Worm (Caenorhabditis elegans) whole organism, L1 larva: ENCODE data around the gene sdz-32.

ENCODE experiments used
- efl-1 ChIP-seq, 4 experiments: fragments of 150-350 bp; optimal IDR thresholded peaks in 3 of 4; peaks in 1 of 4; 1 replicate in 1 of 4; 2 replicates in 3 of 4; lab custom pipeline; 2014; ENCODE audit warnings: missing biosample characterization in 2 of 4, missing genetic modification characterization in 2 of 4, missing genetic modification reagents in 2 of 4
- elt-3 ChIP-seq, 6 experiments: fragments of 150-350 bp in 1 of 6; sonication (generic microtip); optimal IDR thresholded peaks; 2 replicates each; lab custom pipeline; 2017 to 2018; ENCODE audit warnings: missing biosample characterization in 6 of 6, missing genetic modification characterization in 6 of 6, inconsistent platforms in 1 of 6
- fkh-8 ChIP-seq: sonication (generic microtip); optimal IDR thresholded peaks from 2 replicates; lab custom pipeline; 2016; ENCODE audit warnings: mild to moderate bottlenecking, missing genetic modification characterization, missing compliant biosample characterization
- isw-1 ChIP-seq: fragments of 200-800 bp; sonication (Bioruptor generic); IDR thresholded peaks from 2 replicates; pipeline ENCODE4 v1.3.6; 2022; ENCODE audit warnings: missing genetic modification characterization, missing compliant biosample characterization
- sptf-1 ChIP-seq: fragments of 150-350 bp; optimal IDR thresholded peaks from 2 replicates; lab custom pipeline; 2014; ENCODE audit warnings: missing biosample characterization, missing genetic modification characterization
- sup-37 ChIP-seq: fragments of 200-800 bp; sonication (Bioruptor generic); optimal IDR thresholded peaks from 2 replicates; lab custom pipeline; 2018; ENCODE audit warnings: mild to moderate bottlenecking, missing genetic modification characterization, missing compliant biosample characterization

The sdz-32 gene

DNA sequence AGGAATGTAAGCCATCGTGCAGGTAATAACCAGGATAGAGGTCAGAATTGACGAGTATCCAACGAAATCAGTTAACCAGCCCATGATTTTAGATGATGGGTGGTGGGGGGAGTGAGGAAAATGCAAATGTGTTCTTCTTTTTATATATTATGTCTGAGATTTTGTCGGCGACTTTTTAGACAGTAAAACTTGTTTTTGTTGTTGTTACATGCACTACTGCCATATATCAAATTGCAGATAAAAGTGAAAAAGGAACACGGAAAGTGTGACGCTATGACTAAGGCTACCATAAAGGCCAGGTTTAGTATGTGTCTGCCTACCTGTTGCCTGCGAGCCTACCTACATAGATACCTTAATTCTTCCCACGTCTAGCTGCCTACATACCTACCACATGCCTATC lies 50.3 kb downstream of the sdz-32 start, which contains the start of gene col-72:
Gene col-72, minus strand, starts transcription at position 101 of the 400 bp plus-strand sequence.
- no peak for TF ChIP-seq sup-37 (GFP tag; lab: Kevin White, UChicago)
- TF ChIP-seq efl-1 (optimal IDR thresholded peaks at IDR 0.05; lab: Kevin White, UChicago) = no peak
- TF ChIP-seq efl-1 (GFP tag; optimal IDR thresholded peaks at IDR 0.05 in 1 of 2; lab: Kevin White, UChicago) = peak in 1 of 2 experiments; percentile 50
- no peak for TF ChIP-seq elt-3 (tag; optimal IDR thresholded peaks at IDR 0.05; lab: Kevin White, UChicago)
- no peak for TF ChIP-seq fkh-8 (tag; lab: Kevin White, UChicago)
- TF ChIP-seq sptf-1 (tag; lab: Kevin White, UChicago) = no peak
- no peak for TF ChIP-seq isw-1 (GFP tag; lab: Robert Waterston, UW)
